Worm (Caenorhabditis elegans) whole organism, L1 larva: ENCODE measurements around the gene mec-7.
A peak's percentile ranks its signal among the peaks of the same experiment; 100 is the strongest.

Experiments used
- C16A3.4 ChIP-seq: fragments of 150-350 bp; optimal IDR thresholded peaks from 2 replicates; lab custom pipeline; 2014; ENCODE audit warnings: missing biosample characterization, missing genetic modification characterization
- C34B4.2 ChIP-seq: sonication (generic microtip); optimal IDR thresholded peaks from 2 replicates; lab custom pipeline; 2017; ENCODE audit warnings: mild to moderate bottlenecking, missing genetic modification characterization, missing compliant biosample characterization
- alr-1 ChIP-seq: fragments of 200-800 bp; sonication (Bioruptor generic); optimal IDR thresholded peaks from 2 replicates; lab custom pipeline; 2018; ENCODE audit warnings: borderline replicate concordance, mild to moderate bottlenecking, missing genetic modification characterization, missing compliant biosample characterization
- aly-2 ChIP-seq: fragments of 150-350 bp; optimal IDR thresholded peaks from 2 replicates; lab custom pipeline; 2014; ENCODE audit warnings: missing biosample characterization, missing genetic modification characterization
- ama-1 ChIP-seq: fragments of 150-350 bp; optimal IDR thresholded peaks from 2 replicates; lab custom pipeline; 2014
- blmp-1 ChIP-seq: fragments of 150-350 bp; optimal IDR thresholded peaks from 2 replicates; lab custom pipeline; 2014; ENCODE audit warnings: missing biosample characterization, missing genetic modification characterization
- ceh-8 ChIP-seq: fragments of 200-800 bp; sonication (Bioruptor generic); optimal IDR thresholded peaks from 2 replicates; lab custom pipeline; 2018; ENCODE audit warnings: mild to moderate bottlenecking, missing genetic modification characterization, moderate library complexity, missing compliant biosample characterization
- ceh-88 ChIP-seq: fragments of 200-800 bp; sonication (Bioruptor generic); IDR thresholded peaks from 2 replicates; pipeline ENCODE4 v1.3.6; 2022; ENCODE audit warnings: missing genetic modification characterization, missing compliant biosample characterization
- ces-1 ChIP-seq: fragments of 150-350 bp; optimal IDR thresholded peaks from 2 replicates; lab custom pipeline; 2014; ENCODE audit warnings: missing biosample characterization, missing genetic modification reagents, missing genetic modification characterization
- efl-1 ChIP-seq, 4 experiments: fragments of 150-350 bp; optimal IDR thresholded peaks in 3 of 4; peaks in 1 of 4; 1 replicate in 1 of 4; 2 replicates in 3 of 4; lab custom pipeline; 2014; ENCODE audit warnings: missing biosample characterization in 2 of 4, missing genetic modification characterization in 2 of 4, missing genetic modification reagents in 2 of 4
- efl-3 ChIP-seq: fragments of 200-800 bp; sonication (Bioruptor generic); optimal IDR thresholded peaks from 2 replicates; lab custom pipeline; 2018; ENCODE audit warnings: mild to moderate bottlenecking, missing genetic modification characterization, missing compliant biosample characterization
- egl-13 ChIP-seq: sonication (generic microtip); optimal IDR thresholded peaks from 2 replicates; lab custom pipeline; 2016; ENCODE audit warnings: missing genotype, missing genetic modification reagents, missing genetic modification characterization, missing compliant biosample characterization
- egl-27 ChIP-seq, 2 experiments: fragments of 150-350 bp in 1 of 2; sonication (generic microtip); optimal IDR thresholded peaks; 3 replicates each; lab custom pipeline; 2017 to 2018; ENCODE audit warnings: missing biosample characterization in 2 of 2, missing genetic modification characterization in 2 of 2, missing genetic modification reagents in 2 of 2
- elt-3 ChIP-seq, 6 experiments: fragments of 150-350 bp in 1 of 6; sonication (generic microtip); optimal IDR thresholded peaks; 2 replicates each; lab custom pipeline; 2017 to 2018; ENCODE audit warnings: missing biosample characterization in 6 of 6, missing genetic modification characterization in 6 of 6, inconsistent platforms in 1 of 6
- fkh-10 ChIP-seq: sonication (generic microtip); optimal IDR thresholded peaks from 2 replicates; lab custom pipeline; 2017; ENCODE audit warnings: missing biosample characterization, missing genetic modification reagents, missing genetic modification characterization
- fkh-8 ChIP-seq: sonication (generic microtip); optimal IDR thresholded peaks from 2 replicates; lab custom pipeline; 2016; ENCODE audit warnings: mild to moderate bottlenecking, missing genetic modification characterization, missing compliant biosample characterization
- fos-1 ChIP-seq: fragments of 150-350 bp; optimal IDR thresholded peaks from 2 replicates; lab custom pipeline; 2014; ENCODE audit warnings: missing biosample characterization, missing genetic modification characterization
- hlh-17 ChIP-seq: fragments of 200-800 bp; sonication (Bioruptor generic); optimal IDR thresholded peaks from 2 replicates; lab custom pipeline; 2018; ENCODE audit warnings: missing genetic modification characterization, mild to moderate bottlenecking, missing compliant biosample characterization, moderate library complexity, borderline replicate concordance
- irx-1 ChIP-seq: sonication (generic microtip); optimal IDR thresholded peaks from 2 replicates; lab custom pipeline; 2016; ENCODE audit warnings: missing genetic modification characterization, missing compliant biosample characterization
- lin-13 ChIP-seq: fragments of 150-350 bp; optimal IDR thresholded peaks from 2 replicates; lab custom pipeline; 2014; ENCODE audit warnings: missing biosample characterization, missing genetic modification reagents, missing genetic modification characterization
- lin-14 ChIP-seq: fragments of 200-800 bp; sonication (Bioruptor generic); optimal IDR thresholded peaks from 2 replicates; lab custom pipeline; 2018; ENCODE audit warnings: mild to moderate bottlenecking, missing genetic modification characterization, moderate library complexity, missing compliant biosample characterization
- lin-15B ChIP-seq: fragments of 150-350 bp; sonication (generic microtip); optimal IDR thresholded peaks from 3 replicates; lab custom pipeline; 2014; ENCODE audit warnings: missing biosample characterization, missing genetic modification characterization
- lin-35 ChIP-seq, 2 experiments: fragments of 150-350 bp; optimal IDR thresholded peaks; 2 replicates each; lab custom pipeline; 2014; ENCODE audit warnings: missing biosample characterization in 2 of 2, missing genetic modification characterization in 2 of 2, missing genetic modification reagents in 2 of 2
- lin-39 ChIP-seq: fragments of 150-350 bp; optimal IDR thresholded peaks from 2 replicates; lab custom pipeline; 2014; ENCODE audit warnings: missing biosample characterization, missing genetic modification reagents, missing genetic modification characterization
- lir-3 ChIP-seq: sonication (generic microtip); optimal IDR thresholded peaks from 2 replicates; lab custom pipeline; 2016; ENCODE audit warnings: mild to moderate bottlenecking, missing genetic modification characterization, moderate library complexity, missing compliant biosample characterization; ENCODE audit not compliant: poor library complexity
- lsy-2 ChIP-seq, 2 experiments: fragments of 150-350 bp; optimal IDR thresholded peaks; 2 replicates each; lab custom pipeline; 2014; ENCODE audit warnings: missing biosample characterization in 2 of 2, missing genetic modification characterization in 2 of 2
- mab-9 ChIP-seq: fragments of 200-800 bp; sonication (Bioruptor generic); IDR thresholded peaks from 2 replicates; pipeline ENCODE4 v1.3.6; 2022; ENCODE audit warnings: missing genetic modification reagents, missing genetic modification characterization, missing compliant biosample characterization
- mdl-1 ChIP-seq, 2 experiments: fragments of 150-350 bp; optimal IDR thresholded peaks; 2 replicates each; lab custom pipeline; 2014 to 2017; ENCODE audit warnings: missing biosample characterization in 2 of 2, missing genetic modification characterization in 2 of 2, inconsistent platforms in 1 of 2
- mep-1 ChIP-seq: fragments of 150-350 bp; optimal IDR thresholded peaks from 2 replicates; lab custom pipeline; 2014; ENCODE audit warnings: missing biosample characterization, missing genetic modification characterization
- nhr-19 ChIP-seq: fragments of 200-800 bp; sonication (Bioruptor generic); conservative IDR thresholded peaks from 2 replicates; pipeline ENCODE4 v1.3.6; 2022; ENCODE audit warnings: missing genetic modification characterization, missing compliant biosample characterization
- nhr-20 ChIP-seq: sonication (generic microtip); optimal IDR thresholded peaks from 2 replicates; lab custom pipeline; 2016; ENCODE audit warnings: mild to moderate bottlenecking, missing genetic modification characterization, missing compliant biosample characterization
- nhr-237 ChIP-seq: fragments of 150-350 bp; optimal IDR thresholded peaks from 2 replicates; lab custom pipeline; 2014; ENCODE audit warnings: missing biosample characterization, missing genetic modification characterization
- nhr-28 ChIP-seq: fragments of 150-350 bp; optimal IDR thresholded peaks from 2 replicates; lab custom pipeline; 2014; ENCODE audit warnings: missing biosample characterization, missing genetic modification characterization
- nhr-76 ChIP-seq: sonication (generic microtip); optimal IDR thresholded peaks from 2 replicates; lab custom pipeline; 2017; ENCODE audit warnings: missing biosample characterization, missing genetic modification characterization
- nhr-85 ChIP-seq: sonication (generic microtip); peaks from one replicate; lab custom pipeline; 2016; ENCODE audit warnings: missing genetic modification characterization, inconsistent platforms, missing compliant biosample characterization
- nhr-90 ChIP-seq: sonication (generic microtip); optimal IDR thresholded peaks from 2 replicates; lab custom pipeline; 2016; ENCODE audit warnings: mild to moderate bottlenecking, missing genetic modification characterization, missing compliant biosample characterization; ENCODE audit not compliant: poor library complexity
- pag-3 ChIP-seq: sonication (generic microtip); optimal IDR thresholded peaks from 2 replicates; lab custom pipeline; 2017; ENCODE audit warnings: missing genetic modification characterization, mild to moderate bottlenecking, missing compliant biosample characterization, antibody characterized with exemption, borderline replicate concordance; ENCODE audit not compliant: insufficient read depth
- pqm-1 ChIP-seq: sonication (generic microtip); optimal IDR thresholded peaks from 3 replicates; lab custom pipeline; 2017; ENCODE audit warnings: missing biosample characterization, missing genetic modification characterization
- skn-1 ChIP-seq: fragments of 150-350 bp; optimal IDR thresholded peaks from 2 replicates; lab custom pipeline; 2014; ENCODE audit warnings: missing biosample characterization, missing genetic modification characterization
- snpc-4 ChIP-seq: fragments of 150-350 bp; optimal IDR thresholded peaks from 2 replicates; lab custom pipeline; 2014; ENCODE audit warnings: missing biosample characterization, missing genetic modification characterization
- snu-23 ChIP-seq: sonication (generic microtip); optimal IDR thresholded peaks from 2 replicates; lab custom pipeline; 2016; ENCODE audit warnings: missing genetic modification characterization, missing compliant biosample characterization
- sptf-1 ChIP-seq: fragments of 150-350 bp; optimal IDR thresholded peaks from 2 replicates; lab custom pipeline; 2014; ENCODE audit warnings: missing biosample characterization, missing genetic modification characterization
- swsn-7 ChIP-seq: sonication (generic microtip); optimal IDR thresholded peaks from 2 replicates; lab custom pipeline; 2016; ENCODE audit warnings: missing genetic modification characterization, missing compliant biosample characterization
- tbx-2 ChIP-seq: sonication (generic microtip); optimal IDR thresholded peaks from 2 replicates; lab custom pipeline; 2016; ENCODE audit warnings: missing genetic modification characterization, missing compliant biosample characterization
- tlp-1 ChIP-seq: fragments of 150-350 bp; optimal IDR thresholded peaks from 2 replicates; lab custom pipeline; 2014; ENCODE audit warnings: missing biosample characterization, missing genetic modification characterization
- unc-130 ChIP-seq: fragments of 150-350 bp; optimal IDR thresholded peaks from 2 replicates; lab custom pipeline; 2017; ENCODE audit warnings: missing biosample characterization, missing genetic modification characterization, inconsistent platforms
- unc-86 ChIP-seq: sonication (generic microtip); optimal IDR thresholded peaks from 2 replicates; lab custom pipeline; 2016; ENCODE audit warnings: missing genetic modification characterization, missing compliant biosample characterization
- unc-98 ChIP-seq: fragments of 200-800 bp; sonication (Bioruptor generic); IDR thresholded peaks from 2 replicates; pipeline ENCODE4 v1.3.6; 2022; ENCODE audit warnings: missing genetic modification characterization, missing compliant biosample characterization
- xbp-1 ChIP-seq: sonication (generic microtip); optimal IDR thresholded peaks from 2 replicates; lab custom pipeline; 2016; ENCODE audit warnings: missing genetic modification characterization, missing compliant biosample characterization
- zag-1 ChIP-seq: fragments of 150-350 bp; optimal IDR thresholded peaks from 2 replicates; lab custom pipeline; 2014; ENCODE audit warnings: missing biosample characterization, missing genetic modification characterization
- ztf-11 ChIP-seq, 2 experiments: sonication (generic microtip); optimal IDR thresholded peaks; 2 replicates each; lab custom pipeline; 2016 to 2017; ENCODE audit warnings: missing genetic modification characterization in 2 of 2, missing biosample characterization in 1 of 2, missing compliant biosample characterization in 1 of 2

Gene mec-7

DNA sequence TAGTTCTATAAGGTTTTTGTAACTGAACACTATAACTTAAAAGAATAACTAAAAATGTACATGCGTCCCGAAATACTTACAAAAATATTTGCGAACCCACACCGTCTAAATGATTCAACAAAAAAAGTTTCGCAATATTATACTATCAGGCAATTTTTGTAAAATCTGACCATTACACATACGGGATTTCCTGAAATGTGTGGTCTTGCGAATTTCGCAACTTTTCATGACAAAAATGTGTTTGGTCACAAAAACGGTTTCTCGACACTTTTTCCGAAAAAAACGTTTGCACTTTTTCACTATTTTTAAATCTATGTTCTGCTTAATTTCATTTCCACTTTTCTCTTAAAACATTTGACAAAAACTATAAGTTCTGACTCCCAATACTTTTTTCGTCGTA lies 38.7 kb upstream of the mec-7 start:
- TF ChIP-seq nhr-28 (tag; lab: Kevin White, UChicago) = no peak
- TF ChIP-seq lin-14 = no peak
- no peak for TF ChIP-seq fos-1 (tag; lab: Kevin White, UChicago)
- no peak for TF ChIP-seq egl-13
- TF ChIP-seq mep-1 (tag; lab: Kevin White, UChicago) = no peak
- peak in 1 of 6 experiments; percentile 1 for TF ChIP-seq elt-3 (tag; optimal IDR thresholded peaks at IDR 0.05; lab: Kevin White, UChicago)
- no peak for TF ChIP-seq snu-23 (GFP tag; lab: Kevin White, UChicago)
- no peak for TF ChIP-seq unc-98
- TF ChIP-seq blmp-1 (tag; lab: Kevin White, UChicago) = no peak
- TF ChIP-seq skn-1 = peak; percentile 75
- TF ChIP-seq aly-2 (tag; lab: Kevin White, UChicago) = no peak
- no peak for TF ChIP-seq hlh-17 (GFP tag; lab: Kevin White, UChicago)
- no peak for TF ChIP-seq lir-3
- TF ChIP-seq egl-27 (tag; optimal IDR thresholded peaks at IDR 0.05; lab: Kevin White, UChicago) = no peak
- no peak for TF ChIP-seq alr-1 (tag; lab: Kevin White, UChicago)
- TF ChIP-seq mdl-1 (tag; optimal IDR thresholded peaks at IDR 0.05; lab: Kevin White, UChicago) = no peak
- no peak for TF ChIP-seq pag-3
- no peak for TF ChIP-seq nhr-237 (tag; lab: Kevin White, UChicago)
- TF ChIP-seq, all 84 proteins: peak for 2

DNA sequence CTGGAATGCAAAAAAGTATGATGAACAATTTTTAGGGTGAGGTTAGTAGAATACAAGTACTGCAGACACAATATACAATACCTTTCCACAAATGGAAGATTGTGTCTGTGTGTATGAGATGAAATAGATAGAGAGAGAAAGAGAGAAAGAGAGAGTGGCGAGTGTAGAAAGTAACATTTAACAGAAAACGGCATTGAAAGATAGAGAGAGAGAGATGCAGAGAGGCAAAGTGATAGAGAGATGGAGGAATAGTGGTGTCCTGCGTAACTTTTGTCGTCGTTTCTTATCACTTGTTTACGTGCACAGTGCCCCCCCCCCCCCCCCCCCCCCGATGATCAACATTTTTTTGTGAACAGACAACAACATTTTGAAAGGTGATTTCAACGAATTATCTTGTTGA lies 38.3 kb upstream of the mec-7 start:
- TF ChIP-seq lin-15B = no peak
- TF ChIP-seq ces-1 = no peak
- no peak for TF ChIP-seq C34B4.2 (tag; lab: Kevin White, UChicago)
- TF ChIP-seq snu-23 (GFP tag; lab: Kevin White, UChicago) = peak; percentile 62
- TF ChIP-seq zag-1 (tag; lab: Kevin White, UChicago) = no peak
- peak; percentile 52 for TF ChIP-seq fos-1 (tag; lab: Kevin White, UChicago)
- no peak for TF ChIP-seq ceh-8 (GFP tag; lab: Kevin White, UChicago)
- TF ChIP-seq mep-1 (tag; lab: Kevin White, UChicago) = peak; percentile 63
- peak; percentile 25 for TF ChIP-seq lir-3
- no peak for TF ChIP-seq mab-9 (GFP tag; lab: Robert Waterston, UW)
- TF ChIP-seq nhr-85 = peak; percentile 82
- no peak for TF ChIP-seq irx-1 (tag; lab: Kevin White, UChicago)
- no peak for TF ChIP-seq fkh-10 (GFP tag; lab: Kevin White, UChicago)
- no peak for TF ChIP-seq mdl-1 (tag; optimal IDR thresholded peaks at IDR 0.05; lab: Kevin White, UChicago)
- TF ChIP-seq nhr-20 (tag; lab: Kevin White, UChicago) = peak; percentile 70
- no peak for TF ChIP-seq snpc-4 (tag; lab: Kevin White, UChicago)
- no peak for TF ChIP-seq lin-13 (GFP tag; lab: Kevin White, UChicago)
- no peak for TF ChIP-seq tlp-1 (tag; lab: Kevin White, UChicago)
- TF ChIP-seq unc-86 (tag; lab: Kevin White, UChicago) = no peak
- no peak for TF ChIP-seq nhr-76
- no peak for TF ChIP-seq unc-130 (tag; lab: Kevin White, UChicago)
- TF ChIP-seq unc-98 = no peak
- TF ChIP-seq lin-39 (tag; lab: Kevin White, UChicago) = no peak
- TF ChIP-seq efl-1 (optimal IDR thresholded peaks at IDR 0.05; lab: Kevin White, UChicago) = peak; percentile 19 to 28
- TF ChIP-seq efl-1 (GFP tag; optimal IDR thresholded peaks at IDR 0.05 in 1 of 2; lab: Kevin White, UChicago) = peak in 1 of 2 experiments; percentile 74
- TF ChIP-seq swsn-7 = no peak
- TF ChIP-seq tbx-2 (tag; lab: Kevin White, UChicago) = no peak
- TF ChIP-seq C16A3.4 = peak; percentile 20
- TF ChIP-seq sptf-1 (tag; lab: Kevin White, UChicago) = no peak
- no peak for TF ChIP-seq ztf-11 (tag; optimal IDR thresholded peaks at IDR 0.05; lab: Kevin White, UChicago)
- TF ChIP-seq fkh-8 = no peak
- no peak for TF ChIP-seq pqm-1
- TF ChIP-seq nhr-19 (GFP tag; lab: Robert Waterston, UW) = peak; percentile 53
- TF ChIP-seq lin-35 (GFP tag; optimal IDR thresholded peaks at IDR 0.05; lab: Kevin White, UChicago) = peak in 1 of 2 experiments; percentile 53
- no peak for TF ChIP-seq egl-27 (tag; optimal IDR thresholded peaks at IDR 0.05; lab: Kevin White, UChicago)
- TF ChIP-seq xbp-1 (tag; lab: Kevin White, UChicago) = no peak
- no peak for TF ChIP-seq ceh-88 (GFP tag; lab: Robert Waterston, UW)
- no peak for TF ChIP-seq efl-3
- TF ChIP-seq blmp-1 (tag; lab: Kevin White, UChicago) = peak; percentile 93
- no peak for TF ChIP-seq ama-1 (lab: Kevin White, UChicago)
- TF ChIP-seq nhr-90 (tag; lab: Kevin White, UChicago) = peak; percentile 49
- peak; percentile 10 to 22 for TF ChIP-seq lsy-2 (tag; optimal IDR thresholded peaks at IDR 0.05; lab: Kevin White, UChicago)
